Worm (Caenorhabditis elegans): ENCODE measurements around the gene D1086.9.

ce11 chrV:14098519-14098918 lies 5.6 kb upstream of the D1086.9 start, which contains the start of the genes D1086.2 and D1086.1:
- TF ChIP-seq ztf-11 (tag; optimal IDR thresholded peaks at IDR 0.05), result no peak
- TF ChIP-seq nhr-77 (tag; optimal IDR thresholded peaks at IDR 0.05), result no peak
- TF ChIP-seq nhr-25 (tag; optimal IDR thresholded peaks at IDR 0.05), result no peak
- no peak for TF ChIP-seq nhr-11 (tag; optimal IDR thresholded peaks at IDR 0.05)
- TF ChIP-seq skn-1 (tag; optimal IDR thresholded peaks at IDR 0.05), result no peak
- TF ChIP-seq alr-1 (tag; optimal IDR thresholded peaks at IDR 0.05), result no peak
- TF ChIP-seq mdl-1 (tag; optimal IDR thresholded peaks at IDR 0.05), result no peak
- TF ChIP-seq unc-62 (GFP tag; optimal IDR thresholded peaks at IDR 0.05), result no peak
- no peak for TF ChIP-seq lsy-2 (tag; optimal IDR thresholded peaks at IDR 0.05)
- no peak for TF ChIP-seq R02D3.7 (tag; optimal IDR thresholded peaks at IDR 0.05)
- TF ChIP-seq lin-39 (tag; optimal IDR thresholded peaks at IDR 0.05), result no peak
- no peak for TF ChIP-seq nhr-12 (tag; optimal IDR thresholded peaks at IDR 0.05)
